Fruit fly (Drosophila melanogaster) whole organism, prepupa: ENCODE measurements around the gene Jwa.
A peak's percentile ranks its signal among the peaks of the same experiment; 100 is the strongest.

Experiments used
- Blimp-1 ChIP-seq: fragments of 200-800 bp; sonication (Bioruptor generic); optimal IDR thresholded peaks from 3 replicates; lab custom pipeline; 2017; ENCODE audit warnings: missing biosample characterization, missing genetic modification characterization, mild to moderate bottlenecking, moderate library complexity, missing genetic modification reagents
- CG10631 ChIP-seq: fragments of 200-800 bp; sonication (Bioruptor generic); optimal IDR thresholded peaks from 2 replicates; lab custom pipeline; 2016; ENCODE audit warnings: missing biosample characterization, missing genetic modification characterization
- CG10669 ChIP-seq: fragments of 200-800 bp; sonication (Bioruptor generic); optimal IDR thresholded peaks from 3 replicates; lab custom pipeline; 2018; ENCODE audit warnings: missing biosample characterization, mild to moderate bottlenecking, missing genetic modification characterization, moderate library complexity
- CG11762 ChIP-seq: fragments of 200-800 bp; sonication (Bioruptor generic); optimal IDR thresholded peaks from 3 replicates; lab custom pipeline; 2016; ENCODE audit warnings: missing biosample characterization, missing genetic modification characterization; ENCODE audit not compliant: insufficient read depth
- CG11902 ChIP-seq: fragments of 200-800 bp; sonication (Bioruptor generic); optimal IDR thresholded peaks from 3 replicates; lab custom pipeline; 2016; ENCODE audit warnings: missing biosample characterization, missing genetic modification characterization
- CG15336 ChIP-seq: fragments of 200-800 bp; sonication (Bioruptor generic); IDR thresholded peaks from 2 replicates; pipeline ENCODE4 v1.3.6; 2022; ENCODE audit warnings: missing biosample characterization, missing genetic modification characterization
- CG1621 ChIP-seq: fragments of 200-800 bp; sonication (Bioruptor generic); optimal IDR thresholded peaks from 3 replicates; lab custom pipeline; 2018; ENCODE audit warnings: missing biosample characterization, mild to moderate bottlenecking, missing genetic modification characterization
- CG31627 ChIP-seq: fragments of 200-800 bp; sonication (Bioruptor generic); optimal IDR thresholded peaks from 3 replicates; lab custom pipeline; 2016; ENCODE audit warnings: missing biosample characterization, missing genetic modification characterization
- CG34406 ChIP-seq: fragments of 200-800 bp; sonication (Bioruptor generic); optimal IDR thresholded peaks from 3 replicates; lab custom pipeline; 2016; ENCODE audit warnings: missing biosample characterization, missing genetic modification characterization
- CG3919 ChIP-seq: fragments of 200-800 bp; sonication (Bioruptor generic); optimal IDR thresholded peaks from 3 replicates; lab custom pipeline; 2016; ENCODE audit warnings: missing biosample characterization, missing genetic modification characterization
- CG4318 ChIP-seq: fragments of 200-800 bp; sonication (Bioruptor generic); optimal IDR thresholded peaks from 3 replicates; lab custom pipeline; 2017; ENCODE audit warnings: missing biosample characterization, mild to moderate bottlenecking, missing genetic modification characterization
- CG6163 ChIP-seq: fragments of 200-800 bp; sonication (Bioruptor generic); IDR thresholded peaks from 3 replicates; pipeline ENCODE4 v1.3.6; 2022; ENCODE audit warnings: missing biosample characterization, missing genetic modification characterization
- CG6792 ChIP-seq: fragments of 200-800 bp; sonication (Bioruptor generic); optimal IDR thresholded peaks from 3 replicates; lab custom pipeline; 2016; ENCODE audit warnings: missing biosample characterization, missing genetic modification characterization
- CG6808 ChIP-seq: fragments of 200-800 bp; sonication (Bioruptor generic); optimal IDR thresholded peaks from 3 replicates; lab custom pipeline; 2017; ENCODE audit warnings: missing biosample characterization, missing genetic modification characterization, mild to moderate bottlenecking, moderate library complexity, missing genetic modification reagents
- CG6854 ChIP-seq: fragments of 200-800 bp; sonication (Bioruptor generic); optimal IDR thresholded peaks from 2 replicates; lab custom pipeline; 2017; ENCODE audit warnings: missing biosample characterization, mild to moderate bottlenecking, missing genetic modification characterization
- CG8632 ChIP-seq: fragments of 200-800 bp; sonication (Bioruptor generic); optimal IDR thresholded peaks from 3 replicates; lab custom pipeline; 2016; ENCODE audit warnings: missing biosample characterization, missing genetic modification characterization
- CG9139 ChIP-seq: fragments of 200-800 bp; sonication (Bioruptor generic); optimal IDR thresholded peaks from 3 replicates; lab custom pipeline; 2017; ENCODE audit warnings: missing biosample characterization, mild to moderate bottlenecking, missing genetic modification characterization
- Eip93F ChIP-seq: fragments of 200-800 bp; sonication (Bioruptor generic); optimal IDR thresholded peaks from 2 replicates; lab custom pipeline; 2016; ENCODE audit warnings: missing biosample characterization, mild to moderate bottlenecking, missing genetic modification characterization
- Ets21C ChIP-seq: fragments of 200-800 bp; sonication (Bioruptor generic); optimal IDR thresholded peaks from 3 replicates; lab custom pipeline; 2016; ENCODE audit warnings: missing biosample characterization, missing genetic modification characterization
- Ets96B ChIP-seq: fragments of 200-800 bp; optimal IDR thresholded peaks from 2 replicates; lab custom pipeline; 2019; ENCODE audit warnings: missing biosample characterization, mild to moderate bottlenecking, missing genetic modification characterization, moderate library complexity
- Gug ChIP-seq: fragments of 200-800 bp; sonication (Bioruptor generic); IDR thresholded peaks from 2 replicates; pipeline ENCODE4 v1.3.6; 2022; ENCODE audit warnings: missing biosample characterization, missing genetic modification characterization
- Hr38 ChIP-seq: sonication (Bioruptor generic); optimal IDR thresholded peaks from 2 replicates; lab custom pipeline; 2016; ENCODE audit warnings: missing biosample characterization, missing genetic modification characterization
- Hr39 ChIP-seq: fragments of 200-800 bp; sonication (Bioruptor generic); optimal IDR thresholded peaks from 2 replicates; lab custom pipeline; 2016; ENCODE audit warnings: missing biosample characterization, missing genetic modification characterization
- Hr4 ChIP-seq: fragments of 200-800 bp; sonication (Bioruptor generic); optimal IDR thresholded peaks from 3 replicates; lab custom pipeline; 2016; ENCODE audit warnings: missing biosample characterization, missing genetic modification characterization
- Lpt ChIP-seq: fragments of 200-800 bp; sonication (Bioruptor generic); optimal IDR thresholded peaks from 3 replicates; lab custom pipeline; 2016; ENCODE audit warnings: missing biosample characterization, missing genetic modification characterization
- OdsH ChIP-seq: fragments of 200-800 bp; sonication (Bioruptor generic); optimal IDR thresholded peaks from 3 replicates; lab custom pipeline; 2016; ENCODE audit warnings: missing biosample characterization, missing genetic modification characterization
- Smox ChIP-seq: fragments of 200-800 bp; sonication (Bioruptor generic); optimal IDR thresholded peaks from 3 replicates; lab custom pipeline; 2016; ENCODE audit warnings: missing biosample characterization, missing genetic modification characterization
- Sox102F ChIP-seq: fragments of 200-800 bp; sonication (Bioruptor generic); optimal IDR thresholded peaks from 2 replicates; lab custom pipeline; 2016; ENCODE audit warnings: missing biosample characterization, mild to moderate bottlenecking, missing genetic modification characterization
- Sox15 ChIP-seq: fragments of 200-800 bp; sonication (Bioruptor generic); optimal IDR thresholded peaks from 3 replicates; lab custom pipeline; 2016; ENCODE audit warnings: missing biosample characterization, missing genetic modification characterization
- acj6 ChIP-seq: fragments of 200-800 bp; sonication (Bioruptor generic); optimal IDR thresholded peaks from 3 replicates; lab custom pipeline; 2016; ENCODE audit warnings: missing biosample characterization, missing genetic modification characterization
- dac ChIP-seq: fragments of 200-800 bp; sonication (Bioruptor generic); optimal IDR thresholded peaks from 2 replicates; lab custom pipeline; 2017; ENCODE audit warnings: missing biosample characterization, mild to moderate bottlenecking, missing genetic modification characterization
- dsx ChIP-seq: fragments of 200-800 bp; optimal IDR thresholded peaks from 3 replicates; lab custom pipeline; 2019; ENCODE audit warnings: missing biosample characterization, mild to moderate bottlenecking, missing genetic modification characterization, moderate library complexity; ENCODE audit not compliant: poor library complexity, severe bottlenecking
- eg ChIP-seq: fragments of 200-800 bp; sonication (Bioruptor generic); IDR thresholded peaks from 3 replicates; pipeline ENCODE4 v1.3.6; 2022; ENCODE audit warnings: missing biosample characterization, missing genetic modification characterization
- esn ChIP-seq: fragments of 200-800 bp; sonication (Bioruptor generic); optimal IDR thresholded peaks from 2 replicates; lab custom pipeline; 2016; ENCODE audit warnings: missing biosample characterization, mild to moderate bottlenecking, missing genetic modification characterization, moderate library complexity
- fd59A ChIP-seq: fragments of 200-800 bp; sonication (Bioruptor generic); optimal IDR thresholded peaks from 2 replicates; lab custom pipeline; 2017; ENCODE audit warnings: missing biosample characterization, mild to moderate bottlenecking, missing genetic modification characterization, missing genetic modification reagents
- fd85E ChIP-seq: fragments of 200-800 bp; sonication (Bioruptor generic); optimal IDR thresholded peaks from 3 replicates; lab custom pipeline; 2016; ENCODE audit warnings: missing biosample characterization, missing genetic modification characterization
- fkh ChIP-seq: fragments of 200-800 bp; sonication (Bioruptor generic); optimal IDR thresholded peaks from 3 replicates; lab custom pipeline; 2017; ENCODE audit warnings: missing biosample characterization, mild to moderate bottlenecking, missing genetic modification characterization, moderate library complexity
- lz ChIP-seq: fragments of 200-800 bp; sonication (Bioruptor generic); optimal IDR thresholded peaks from 3 replicates; lab custom pipeline; 2016; ENCODE audit warnings: missing biosample characterization, missing genetic modification characterization
- net ChIP-seq: fragments of 200-800 bp; sonication (Bioruptor generic); optimal IDR thresholded peaks from 3 replicates; lab custom pipeline; 2016; ENCODE audit warnings: missing biosample characterization, missing genetic modification characterization
- pdm3 ChIP-seq: fragments of 200-800 bp; sonication (Bioruptor generic); optimal IDR thresholded peaks from 3 replicates; lab custom pipeline; 2016; ENCODE audit warnings: missing biosample characterization, missing genetic modification characterization
- salr ChIP-seq, 2 experiments: fragments of 200-800 bp; sonication (Bioruptor generic); optimal IDR thresholded peaks; 3 replicates each; lab custom pipeline; 2016 to 2018; ENCODE audit warnings: missing biosample characterization in 2 of 2, missing genetic modification characterization in 2 of 2, mild to moderate bottlenecking in 1 of 2
- spab ChIP-seq: fragments of 200-800 bp; sonication (Bioruptor generic); optimal IDR thresholded peaks from 2 replicates; lab custom pipeline; 2017; ENCODE audit warnings: missing biosample characterization, mild to moderate bottlenecking, missing genetic modification characterization, missing genetic modification reagents
- ss ChIP-seq, 2 experiments: fragments of 200-800 bp; sonication (Bioruptor generic); optimal IDR thresholded peaks; 2 replicates in 1 of 2; 3 replicates in 1 of 2; lab custom pipeline; 2017 to 2018; ENCODE audit warnings: mild to moderate bottlenecking in 2 of 2, missing biosample characterization in 2 of 2, missing genetic modification characterization in 2 of 2, moderate library complexity in 1 of 2
- svp ChIP-seq: fragments of 200-800 bp; sonication (Bioruptor generic); peaks from one replicate; lab custom pipeline; 2016; ENCODE audit warnings: missing biosample characterization, missing genetic modification characterization
- topi ChIP-seq: fragments of 200-800 bp; sonication (Bioruptor generic); optimal IDR thresholded peaks from 3 replicates; lab custom pipeline; 2016; ENCODE audit warnings: missing biosample characterization, missing genetic modification characterization
- vri ChIP-seq: fragments of 200-800 bp; sonication (Bioruptor generic); optimal IDR thresholded peaks from 3 replicates; lab custom pipeline; 2016; ENCODE audit warnings: missing biosample characterization, mild to moderate bottlenecking, missing genetic modification characterization

The Jwa gene

DNA sequence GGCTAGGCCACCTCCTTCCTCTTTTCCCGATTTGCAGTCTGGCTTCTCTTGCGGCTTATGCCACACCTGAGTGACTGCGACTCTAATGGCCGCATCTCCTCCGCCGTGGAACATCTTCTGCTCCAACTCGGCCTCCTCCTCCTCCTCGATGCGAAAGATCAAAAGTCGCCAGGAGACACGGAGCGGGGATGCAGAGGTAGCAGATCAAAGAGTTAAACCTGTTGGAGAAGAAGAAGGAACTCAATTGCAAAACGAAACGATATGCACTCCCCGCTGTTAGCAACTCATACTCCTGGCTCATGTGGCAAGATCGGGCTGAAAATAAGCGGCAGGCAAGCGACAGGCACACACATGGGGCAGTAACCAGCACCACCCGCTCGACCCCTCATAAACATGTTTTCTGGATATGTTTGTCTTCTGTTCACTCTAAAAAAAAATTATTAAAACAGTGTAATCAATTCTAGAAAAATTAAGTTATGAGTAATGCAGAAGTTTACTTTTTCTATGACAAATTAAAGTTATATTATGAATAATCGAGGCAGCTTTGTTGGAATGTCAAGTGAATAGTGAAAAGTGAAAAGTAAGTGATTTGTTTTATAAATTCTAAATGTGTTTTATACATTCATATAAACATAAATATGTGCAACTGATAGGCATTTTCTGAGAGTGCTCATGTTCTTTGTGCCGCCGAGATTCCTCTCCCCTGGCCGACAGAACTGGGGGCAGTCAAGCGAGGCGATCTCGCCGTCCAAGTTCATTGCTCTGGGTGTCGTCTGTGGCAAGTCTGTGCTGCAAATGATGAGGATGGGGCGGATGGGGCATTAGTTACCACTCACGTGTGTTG is 40.6 kb downstream of the Jwa start (continued):
- TF ChIP-seq Sox102F (GFP tag; lab: Kevin White, UChicago) (peak; percentile 78), Hr39 (GFP tag; lab: Kevin White, UChicago) (peak; percentile 70), esn (GFP tag; lab: Kevin White, UChicago) (peak; percentile 92), CG8632 (GFP tag; lab: Kevin White, UChicago) (peak; percentile 62), Hr38 (GFP tag; lab: Kevin White, UChicago) (no peak), Hr4 (GFP tag; lab: Kevin White, UChicago) (peak; percentile 50), CG34406 (GFP tag; lab: Kevin White, UChicago) (peak; percentile 71), Lpt (GFP tag; lab: Kevin White, UChicago) (peak; percentile 76), Blimp-1 (peak; percentile 65), net (GFP tag; lab: Kevin White, UChicago) (peak; percentile 72), Eip93F (no peak), Ets21C (GFP tag; lab: Kevin White, UChicago) (peak; percentile 72), vri (GFP tag; lab: Kevin White, UChicago) (peak; percentile 55), dac (GFP tag; lab: Kevin White, UChicago) (peak; percentile 5)

DNA sequence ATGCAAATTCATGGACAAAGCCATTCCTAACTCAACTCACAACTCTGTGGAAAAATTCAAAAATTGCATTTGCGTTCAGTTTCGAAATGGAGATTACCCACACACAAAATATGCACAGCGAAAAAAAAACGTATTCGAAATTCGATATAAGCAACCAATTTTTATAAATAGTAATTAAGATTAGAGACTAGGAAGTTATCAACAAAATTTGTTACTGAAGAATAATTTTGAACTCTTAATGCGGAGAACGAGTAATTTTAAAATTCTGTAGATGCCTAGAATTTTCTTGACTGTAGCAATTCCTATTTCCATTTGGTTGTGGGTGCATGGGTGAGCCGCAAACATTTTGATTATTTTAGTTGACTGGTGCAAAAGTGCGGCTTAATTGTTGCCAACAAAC is 42.1 kb downstream of the Jwa start:
- TF ChIP-seq CG9139 (GFP tag; lab: Kevin White, UChicago), result no peak
- no peak for TF ChIP-seq fd59A
- TF ChIP-seq Gug (GFP tag; lab: Robert Waterston, UW), result peak; percentile 23; the same call in 1 of the 2 replicates
- TF ChIP-seq Sox102F (GFP tag; lab: Kevin White, UChicago), result no peak
- TF ChIP-seq eg, result peak; percentile 57
- no peak for TF ChIP-seq CG8632 (GFP tag; lab: Kevin White, UChicago)
- peak; percentile 14 for TF ChIP-seq Smox (GFP tag; lab: Kevin White, UChicago)
- TF ChIP-seq pdm3 (GFP tag; lab: Kevin White, UChicago), result peak; percentile 22
- no peak for TF ChIP-seq Ets96B (tag; lab: Kevin White, UChicago)
- TF ChIP-seq CG10631 (GFP tag; lab: Kevin White, UChicago), result peak; percentile 26
- peak; percentile 35 for TF ChIP-seq OdsH (GFP tag; lab: Kevin White, UChicago)
- peak; percentile 70 for TF ChIP-seq svp (GFP tag; lab: Kevin White, UChicago)
- TF ChIP-seq CG34406 (GFP tag; lab: Kevin White, UChicago), result no peak
- no peak for TF ChIP-seq CG6854 (GFP tag; lab: Kevin White, UChicago)
- TF ChIP-seq CG10669 (GFP tag; lab: Kevin White, UChicago), result no peak
- no peak for TF ChIP-seq fd85E (GFP tag; lab: Kevin White, UChicago)
- TF ChIP-seq topi (GFP tag; lab: Kevin White, UChicago), result peak; percentile 14
- TF ChIP-seq CG4318 (GFP tag; lab: Kevin White, UChicago), result peak; percentile 15
- peak; percentile 18 for TF ChIP-seq CG3919 (GFP tag; lab: Kevin White, UChicago)
- TF ChIP-seq CG6163 (GFP tag; lab: Robert Waterston, UW), result peak; percentile 52; the same call in 2 of the 3 replicates
- no peak for TF ChIP-seq Hr38 (GFP tag; lab: Kevin White, UChicago)
- no peak for TF ChIP-seq ss (GFP tag; optimal IDR thresholded peaks at IDR 0.05; lab: Kevin White, UChicago)
- no peak for TF ChIP-seq dac (GFP tag; lab: Kevin White, UChicago)
- TF ChIP-seq dsx (GFP tag; lab: Kevin White, UChicago), result no peak
- peak; percentile 34 for TF ChIP-seq CG31627 (GFP tag; lab: Kevin White, UChicago)
- TF ChIP-seq Ets21C (GFP tag; lab: Kevin White, UChicago), result no peak
- peak; percentile 7 for TF ChIP-seq acj6 (GFP tag; lab: Kevin White, UChicago)
- TF ChIP-seq fkh (GFP tag; lab: Kevin White, UChicago), result no peak
- TF ChIP-seq net (GFP tag; lab: Kevin White, UChicago), result peak; percentile 24
- TF ChIP-seq CG6792 (GFP tag; lab: Kevin White, UChicago), result no peak
- TF ChIP-seq spab, result no peak
- no peak for TF ChIP-seq CG11902 (GFP tag; lab: Kevin White, UChicago)
- TF ChIP-seq Sox15 (GFP tag; lab: Kevin White, UChicago), result no peak
- TF ChIP-seq lz, result peak; percentile 21
- TF ChIP-seq vri (GFP tag; lab: Kevin White, UChicago), result no peak
- peak; percentile 25 for TF ChIP-seq Lpt (GFP tag; lab: Kevin White, UChicago)
- no peak for TF ChIP-seq CG6808 (GFP tag; lab: Kevin White, UChicago)
- TF ChIP-seq CG15336 (GFP tag; lab: Robert Waterston, UW), result peak; percentile 52
- no peak for TF ChIP-seq Eip93F
- peak in 1 of 2 experiments; percentile 19 for TF ChIP-seq salr (GFP tag; optimal IDR thresholded peaks at IDR 0.05; lab: Kevin White, UChicago)
- no peak for TF ChIP-seq CG11762 (GFP tag; lab: Kevin White, UChicago)
- TF ChIP-seq CG1621, result no peak
